Worm (Caenorhabditis elegans) whole organism, L1 larva: Measurements from ENCODE around the gene ccpp-6.

ENCODE experiments used
- C04F5.9 ChIP-seq: sonication (generic microtip); optimal IDR thresholded peaks from 2 replicates; lab custom pipeline; 2016; ENCODE audit warnings: missing genetic modification characterization, missing compliant biosample characterization
- C16A3.4 ChIP-seq: fragments of 150-350 bp; optimal IDR thresholded peaks from 2 replicates; lab custom pipeline; 2014; ENCODE audit warnings: missing biosample characterization, missing genetic modification characterization
- C34B4.2 ChIP-seq: sonication (generic microtip); optimal IDR thresholded peaks from 2 replicates; lab custom pipeline; 2017; ENCODE audit warnings: mild to moderate bottlenecking, missing genetic modification characterization, missing compliant biosample characterization
- F16B12.6 ChIP-seq: fragments of 150-350 bp; optimal IDR thresholded peaks from 2 replicates; lab custom pipeline; 2014; ENCODE audit warnings: missing biosample characterization, missing genetic modification characterization
- aly-2 ChIP-seq: fragments of 150-350 bp; optimal IDR thresholded peaks from 2 replicates; lab custom pipeline; 2014; ENCODE audit warnings: missing biosample characterization, missing genetic modification characterization
- ama-1 ChIP-seq: fragments of 150-350 bp; optimal IDR thresholded peaks from 2 replicates; lab custom pipeline; 2014
- ceh-63 ChIP-seq: fragments of 200-800 bp; sonication (Bioruptor generic); optimal IDR thresholded peaks from 2 replicates; lab custom pipeline; 2018; ENCODE audit warnings: mild to moderate bottlenecking, missing genetic modification characterization, missing compliant biosample characterization
- ceh-82 ChIP-seq, 3 experiments: fragments of 150-350 bp in 1 of 3; sonication (generic microtip) in 2 of 3; optimal IDR thresholded peaks; 2 replicates each; lab custom pipeline; 2014 to 2017; ENCODE audit warnings: missing biosample characterization in 3 of 3, missing genetic modification characterization in 3 of 3
- ceh-88 ChIP-seq: fragments of 200-800 bp; sonication (Bioruptor generic); IDR thresholded peaks from 2 replicates; pipeline ENCODE4 v1.3.6; 2022; ENCODE audit warnings: missing genetic modification characterization, missing compliant biosample characterization
- ceh-90 ChIP-seq: sonication (generic microtip); optimal IDR thresholded peaks from 2 replicates; lab custom pipeline; 2016; ENCODE audit warnings: missing genetic modification characterization, missing compliant biosample characterization
- ces-1 ChIP-seq: fragments of 150-350 bp; optimal IDR thresholded peaks from 2 replicates; lab custom pipeline; 2014; ENCODE audit warnings: missing biosample characterization, missing genetic modification reagents, missing genetic modification characterization
- dpl-1 ChIP-seq, 3 experiments: fragments of 150-350 bp in 2 of 3; sonication (generic microtip) in 1 of 3; optimal IDR thresholded peaks; 2 replicates each; lab custom pipeline; 2014 to 2017; ENCODE audit warnings: missing biosample characterization in 3 of 3, missing genetic modification characterization in 3 of 3, missing genetic modification reagents in 3 of 3
- dsc-1 ChIP-seq: sonication (generic microtip); optimal IDR thresholded peaks from 2 replicates; lab custom pipeline; 2016; ENCODE audit warnings: mild to moderate bottlenecking, missing genetic modification characterization, missing compliant biosample characterization
- efl-1 ChIP-seq, 4 experiments: fragments of 150-350 bp; optimal IDR thresholded peaks in 3 of 4; peaks in 1 of 4; 1 replicate in 1 of 4; 2 replicates in 3 of 4; lab custom pipeline; 2014; ENCODE audit warnings: missing biosample characterization in 2 of 4, missing genetic modification characterization in 2 of 4, missing genetic modification reagents in 2 of 4
- efl-3 ChIP-seq: fragments of 200-800 bp; sonication (Bioruptor generic); optimal IDR thresholded peaks from 2 replicates; lab custom pipeline; 2018; ENCODE audit warnings: mild to moderate bottlenecking, missing genetic modification characterization, missing compliant biosample characterization
- egl-27 ChIP-seq, 2 experiments: fragments of 150-350 bp in 1 of 2; sonication (generic microtip); optimal IDR thresholded peaks; 3 replicates each; lab custom pipeline; 2017 to 2018; ENCODE audit warnings: missing biosample characterization in 2 of 2, missing genetic modification characterization in 2 of 2, missing genetic modification reagents in 2 of 2
- elt-3 ChIP-seq, 6 experiments: fragments of 150-350 bp in 1 of 6; sonication (generic microtip); optimal IDR thresholded peaks; 2 replicates each; lab custom pipeline; 2017 to 2018; ENCODE audit warnings: missing biosample characterization in 6 of 6, missing genetic modification characterization in 6 of 6, inconsistent platforms in 1 of 6
- fkh-10 ChIP-seq: sonication (generic microtip); optimal IDR thresholded peaks from 2 replicates; lab custom pipeline; 2017; ENCODE audit warnings: missing biosample characterization, missing genetic modification reagents, missing genetic modification characterization
- fkh-4 ChIP-seq: sonication (generic microtip); optimal IDR thresholded peaks from 2 replicates; lab custom pipeline; 2016; ENCODE audit warnings: missing compliant biosample characterization, missing genetic modification characterization, borderline replicate concordance
- grh-1 ChIP-seq: fragments of 200-800 bp; sonication (Bioruptor generic); IDR thresholded peaks from 2 replicates; pipeline ENCODE4 v1.3.6; 2022; ENCODE audit warnings: missing genetic modification reagents, missing genetic modification characterization, missing compliant biosample characterization
- hpl-2 ChIP-seq: fragments of 150-350 bp; optimal IDR thresholded peaks from 2 replicates; lab custom pipeline; 2014; ENCODE audit warnings: missing biosample characterization, missing genetic modification reagents, missing genetic modification characterization
- jun-1 ChIP-seq: fragments of 150-350 bp; optimal IDR thresholded peaks from 2 replicates; lab custom pipeline; 2014; ENCODE audit warnings: missing biosample characterization, missing genetic modification reagents, missing genetic modification characterization
- lin-13 ChIP-seq: fragments of 150-350 bp; optimal IDR thresholded peaks from 2 replicates; lab custom pipeline; 2014; ENCODE audit warnings: missing biosample characterization, missing genetic modification reagents, missing genetic modification characterization
- lin-14 ChIP-seq: fragments of 200-800 bp; sonication (Bioruptor generic); optimal IDR thresholded peaks from 2 replicates; lab custom pipeline; 2018; ENCODE audit warnings: mild to moderate bottlenecking, missing genetic modification characterization, moderate library complexity, missing compliant biosample characterization
- lin-35 ChIP-seq, 2 experiments: fragments of 150-350 bp; optimal IDR thresholded peaks; 2 replicates each; lab custom pipeline; 2014; ENCODE audit warnings: missing biosample characterization in 2 of 2, missing genetic modification characterization in 2 of 2, missing genetic modification reagents in 2 of 2
- lsy-2 ChIP-seq, 2 experiments: fragments of 150-350 bp; optimal IDR thresholded peaks; 2 replicates each; lab custom pipeline; 2014; ENCODE audit warnings: missing biosample characterization in 2 of 2, missing genetic modification characterization in 2 of 2
- mab-9 ChIP-seq: fragments of 200-800 bp; sonication (Bioruptor generic); IDR thresholded peaks from 2 replicates; pipeline ENCODE4 v1.3.6; 2022; ENCODE audit warnings: missing genetic modification reagents, missing genetic modification characterization, missing compliant biosample characterization
- mef-2 ChIP-seq: fragments of 150-350 bp; optimal IDR thresholded peaks from 2 replicates; lab custom pipeline; 2014; ENCODE audit warnings: missing biosample characterization, missing genetic modification characterization
- mep-1 ChIP-seq: fragments of 150-350 bp; optimal IDR thresholded peaks from 2 replicates; lab custom pipeline; 2014; ENCODE audit warnings: missing biosample characterization, missing genetic modification characterization
- nhr-11 ChIP-seq: fragments of 150-350 bp; optimal IDR thresholded peaks from 2 replicates; lab custom pipeline; 2014; ENCODE audit warnings: missing biosample characterization, missing genetic modification characterization
- nhr-12 ChIP-seq: sonication (generic microtip); optimal IDR thresholded peaks from 2 replicates; lab custom pipeline; 2017; ENCODE audit warnings: missing biosample characterization, missing genetic modification characterization
- nhr-19 ChIP-seq: fragments of 200-800 bp; sonication (Bioruptor generic); conservative IDR thresholded peaks from 2 replicates; pipeline ENCODE4 v1.3.6; 2022; ENCODE audit warnings: missing genetic modification characterization, missing compliant biosample characterization
- nhr-20 ChIP-seq: sonication (generic microtip); optimal IDR thresholded peaks from 2 replicates; lab custom pipeline; 2016; ENCODE audit warnings: mild to moderate bottlenecking, missing genetic modification characterization, missing compliant biosample characterization
- nhr-237 ChIP-seq: fragments of 150-350 bp; optimal IDR thresholded peaks from 2 replicates; lab custom pipeline; 2014; ENCODE audit warnings: missing biosample characterization, missing genetic modification characterization
- nhr-28 ChIP-seq: fragments of 150-350 bp; optimal IDR thresholded peaks from 2 replicates; lab custom pipeline; 2014; ENCODE audit warnings: missing biosample characterization, missing genetic modification characterization
- nhr-71 ChIP-seq: sonication (generic microtip); optimal IDR thresholded peaks from 2 replicates; lab custom pipeline; 2016; ENCODE audit warnings: mild to moderate bottlenecking, missing genetic modification characterization, moderate library complexity, missing compliant biosample characterization
- nhr-76 ChIP-seq: sonication (generic microtip); optimal IDR thresholded peaks from 2 replicates; lab custom pipeline; 2017; ENCODE audit warnings: missing biosample characterization, missing genetic modification characterization
- nhr-77 ChIP-seq: fragments of 150-350 bp; optimal IDR thresholded peaks from 2 replicates; lab custom pipeline; 2014; ENCODE audit warnings: missing biosample characterization, missing genetic modification characterization
- nhr-85 ChIP-seq: sonication (generic microtip); peaks from one replicate; lab custom pipeline; 2016; ENCODE audit warnings: missing genetic modification characterization, inconsistent platforms, missing compliant biosample characterization
- nhr-90 ChIP-seq: sonication (generic microtip); optimal IDR thresholded peaks from 2 replicates; lab custom pipeline; 2016; ENCODE audit warnings: mild to moderate bottlenecking, missing genetic modification characterization, missing compliant biosample characterization; ENCODE audit not compliant: poor library complexity
- pax-3 ChIP-seq: fragments of 200-800 bp; sonication (Bioruptor generic); optimal IDR thresholded peaks from 2 replicates; lab custom pipeline; 2018; ENCODE audit warnings: mild to moderate bottlenecking, missing genetic modification characterization, moderate library complexity, missing compliant biosample characterization
- rnt-1 ChIP-seq: sonication (generic microtip); optimal IDR thresholded peaks from 2 replicates; lab custom pipeline; 2016; ENCODE audit warnings: mild to moderate bottlenecking, missing genetic modification characterization, moderate library complexity, missing compliant biosample characterization
- skn-1 ChIP-seq: fragments of 150-350 bp; optimal IDR thresholded peaks from 2 replicates; lab custom pipeline; 2014; ENCODE audit warnings: missing biosample characterization, missing genetic modification characterization
- sox-4 ChIP-seq: sonication (generic microtip); optimal IDR thresholded peaks from 2 replicates; lab custom pipeline; 2016; ENCODE audit warnings: missing genetic modification characterization, missing compliant biosample characterization
- sup-37 ChIP-seq: fragments of 200-800 bp; sonication (Bioruptor generic); optimal IDR thresholded peaks from 2 replicates; lab custom pipeline; 2018; ENCODE audit warnings: mild to moderate bottlenecking, missing genetic modification characterization, missing compliant biosample characterization
- tbx-2 ChIP-seq: sonication (generic microtip); optimal IDR thresholded peaks from 2 replicates; lab custom pipeline; 2016; ENCODE audit warnings: missing genetic modification characterization, missing compliant biosample characterization
- unc-62 ChIP-seq: fragments of 150-350 bp; optimal IDR thresholded peaks from 2 replicates; lab custom pipeline; 2014; ENCODE audit warnings: missing biosample characterization, missing genetic modification reagents, missing genetic modification characterization
- xbp-1 ChIP-seq: sonication (generic microtip); optimal IDR thresholded peaks from 2 replicates; lab custom pipeline; 2016; ENCODE audit warnings: missing genetic modification characterization, missing compliant biosample characterization
- zip-4 ChIP-seq: fragments of 200-800 bp; sonication (Bioruptor generic); optimal IDR thresholded peaks from 2 replicates; lab custom pipeline; 2018; ENCODE audit warnings: mild to moderate bottlenecking, missing genetic modification characterization, moderate library complexity, missing compliant biosample characterization

Gene ccpp-6

DNA sequence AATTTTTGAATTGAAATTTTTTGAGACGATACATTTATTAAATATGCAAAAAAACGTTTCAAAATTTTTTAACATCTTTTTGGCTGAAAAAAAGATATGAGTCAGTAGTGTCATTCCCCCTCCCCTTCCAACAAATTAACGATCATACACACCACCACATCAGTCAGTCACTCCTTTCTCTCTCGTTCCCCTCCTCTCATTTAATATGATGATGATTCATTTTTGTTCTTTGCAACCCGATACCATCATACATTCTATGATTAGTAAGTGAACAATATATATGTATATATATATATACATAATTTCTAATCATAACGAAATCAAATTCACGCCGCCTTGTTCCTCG lies 49.6 kb downstream of the ccpp-6 start:
- TF ChIP-seq sox-4 (tag; lab: Kevin White, UChicago) (no peak), F16B12.6 (tag; lab: Kevin White, UChicago) (no peak), jun-1 (no peak), ceh-63 (GFP tag; lab: Kevin White, UChicago) (peak; percentile 30), mep-1 (tag; lab: Kevin White, UChicago) (peak; percentile 29), lin-14 (GFP tag; lab: Kevin White, UChicago) (peak; percentile 14)

DNA sequence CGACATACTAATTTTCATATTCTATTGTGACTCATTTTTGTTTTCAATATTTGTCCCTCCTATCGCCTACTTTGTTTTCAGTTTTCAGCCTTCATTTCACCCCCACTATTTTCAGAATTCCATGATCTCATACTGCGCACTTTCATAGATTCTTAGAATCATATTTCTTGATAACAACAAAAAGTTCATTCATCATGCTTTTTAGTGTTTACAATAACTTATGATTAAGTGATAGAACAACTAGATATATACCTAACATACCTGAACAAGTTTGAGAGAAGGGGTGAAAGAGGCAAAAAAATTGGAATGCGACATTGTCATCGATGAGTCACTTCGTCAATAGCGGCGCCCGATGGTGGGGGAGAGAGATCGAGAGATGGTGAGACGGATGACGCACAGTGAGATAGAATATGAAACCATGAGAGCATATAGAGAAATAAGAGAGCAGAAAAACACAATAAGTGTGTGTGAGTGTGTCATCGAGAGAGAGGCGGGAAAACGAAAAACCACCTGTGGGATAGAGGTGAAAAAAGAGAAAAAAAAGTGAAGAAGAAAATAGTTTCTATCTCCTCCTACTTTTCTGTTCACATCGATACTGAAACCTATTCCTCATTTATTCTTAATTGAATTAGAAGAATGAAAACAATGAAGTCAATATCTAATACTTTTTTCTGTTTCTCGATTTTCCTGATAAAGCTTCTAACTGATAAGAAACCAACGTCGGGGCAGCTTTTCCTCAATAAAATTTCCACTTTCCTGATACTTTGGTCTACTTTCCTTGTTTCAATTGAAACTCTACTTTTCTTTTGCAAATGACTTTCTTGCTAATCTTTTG lies 50.2 kb downstream of the ccpp-6 start:
- TF ChIP-seq nhr-77 (tag; lab: Kevin White, UChicago) = peak; percentile 69
- TF ChIP-seq nhr-12 (tag; lab: Kevin White, UChicago) = no peak
- peak; percentile 72 for TF ChIP-seq rnt-1 (tag; lab: Kevin White, UChicago)
- peak; percentile 94 for TF ChIP-seq nhr-85 (tag; lab: Kevin White, UChicago)
- peak; percentile 85 for TF ChIP-seq nhr-20 (tag; lab: Kevin White, UChicago)
- peak; percentile 10 for TF ChIP-seq nhr-237 (tag; lab: Kevin White, UChicago)
- peak; percentile 64 to 76 for TF ChIP-seq efl-1 (optimal IDR thresholded peaks at IDR 0.05; lab: Kevin White, UChicago)
- peak; percentile 57 to 84 for TF ChIP-seq efl-1 (GFP tag; optimal IDR thresholded peaks at IDR 0.05 in 1 of 2; lab: Kevin White, UChicago)
- TF ChIP-seq egl-27 (tag; optimal IDR thresholded peaks at IDR 0.05; lab: Kevin White, UChicago) = no peak
- peak; percentile 47 for TF ChIP-seq nhr-90 (tag; lab: Kevin White, UChicago)
- TF ChIP-seq nhr-11 (tag; lab: Kevin White, UChicago) = peak; percentile 21
- TF ChIP-seq sox-4 (tag; lab: Kevin White, UChicago) = no peak
- TF ChIP-seq mab-9 (GFP tag; lab: Robert Waterston, UW) = no peak
- no peak for TF ChIP-seq efl-3 (GFP tag; lab: Kevin White, UChicago)
- TF ChIP-seq grh-1 (GFP tag; lab: Robert Waterston, UW) = no peak
- TF ChIP-seq zip-4 (GFP tag; lab: Kevin White, UChicago) = no peak
- TF ChIP-seq unc-62 (GFP tag; lab: Kevin White, UChicago) = no peak
- peak; percentile 71 to 77 for TF ChIP-seq lin-35 (GFP tag; optimal IDR thresholded peaks at IDR 0.05; lab: Kevin White, UChicago)
- no peak for TF ChIP-seq mef-2 (tag; lab: Kevin White, UChicago)
- peak; percentile 54 to 68 (median 55) for TF ChIP-seq ceh-82 (tag; optimal IDR thresholded peaks at IDR 0.05; lab: Kevin White, UChicago)
- TF ChIP-seq lin-14 (GFP tag; lab: Kevin White, UChicago) = peak; percentile 92
- peak in 2 of 6 experiments; percentile 12 to 55 for TF ChIP-seq elt-3 (tag; optimal IDR thresholded peaks at IDR 0.05; lab: Kevin White, UChicago)
- TF ChIP-seq lsy-2 (tag; optimal IDR thresholded peaks at IDR 0.05; lab: Kevin White, UChicago) = peak; percentile 55 to 79
- peak; percentile 25 to 58 (median 53) for TF ChIP-seq dpl-1 (GFP tag; optimal IDR thresholded peaks at IDR 0.05; lab: Kevin White, UChicago)
- TF ChIP-seq nhr-71 = peak; percentile 87
- TF ChIP-seq C16A3.4 (tag; lab: Kevin White, UChicago) = peak; percentile 27
- TF ChIP-seq skn-1 (tag; lab: Kevin White, UChicago) = peak; percentile 69
- peak; percentile 56 for TF ChIP-seq xbp-1
- no peak for TF ChIP-seq sup-37 (GFP tag; lab: Kevin White, UChicago)
- TF ChIP-seq ceh-90 (tag; lab: Kevin White, UChicago) = peak; percentile 2
- TF ChIP-seq ces-1 (GFP tag; lab: Kevin White, UChicago) = no peak
- no peak for TF ChIP-seq ceh-88 (GFP tag; lab: Robert Waterston, UW)
- TF ChIP-seq nhr-76 (tag; lab: Kevin White, UChicago) = no peak
- TF ChIP-seq nhr-19 (GFP tag; lab: Robert Waterston, UW) = peak; percentile 57
- no peak for TF ChIP-seq aly-2 (tag; lab: Kevin White, UChicago)
- TF ChIP-seq hpl-2 (GFP tag; lab: Kevin White, UChicago) = no peak
- peak; percentile 48 for TF ChIP-seq ama-1 (lab: Kevin White, UChicago)
- TF ChIP-seq C04F5.9 (tag; lab: Kevin White, UChicago) = no peak
- no peak for TF ChIP-seq fkh-4
- no peak for TF ChIP-seq lin-13
- TF ChIP-seq nhr-28 (tag; lab: Kevin White, UChicago) = no peak
- TF ChIP-seq fkh-10 (GFP tag; lab: Kevin White, UChicago) = no peak
- no peak for TF ChIP-seq C34B4.2
- TF ChIP-seq dsc-1 (tag; lab: Kevin White, UChicago) = peak; percentile 46
- peak; percentile 98 for TF ChIP-seq jun-1
- TF ChIP-seq pax-3 (tag; lab: Kevin White, UChicago) = peak; percentile 46
- TF ChIP-seq tbx-2 (tag; lab: Kevin White, UChicago) = peak; percentile 70
